Worm (Caenorhabditis elegans): ENCODE data around the gene K12H6.12.

The K12H6.12 gene

DNA sequence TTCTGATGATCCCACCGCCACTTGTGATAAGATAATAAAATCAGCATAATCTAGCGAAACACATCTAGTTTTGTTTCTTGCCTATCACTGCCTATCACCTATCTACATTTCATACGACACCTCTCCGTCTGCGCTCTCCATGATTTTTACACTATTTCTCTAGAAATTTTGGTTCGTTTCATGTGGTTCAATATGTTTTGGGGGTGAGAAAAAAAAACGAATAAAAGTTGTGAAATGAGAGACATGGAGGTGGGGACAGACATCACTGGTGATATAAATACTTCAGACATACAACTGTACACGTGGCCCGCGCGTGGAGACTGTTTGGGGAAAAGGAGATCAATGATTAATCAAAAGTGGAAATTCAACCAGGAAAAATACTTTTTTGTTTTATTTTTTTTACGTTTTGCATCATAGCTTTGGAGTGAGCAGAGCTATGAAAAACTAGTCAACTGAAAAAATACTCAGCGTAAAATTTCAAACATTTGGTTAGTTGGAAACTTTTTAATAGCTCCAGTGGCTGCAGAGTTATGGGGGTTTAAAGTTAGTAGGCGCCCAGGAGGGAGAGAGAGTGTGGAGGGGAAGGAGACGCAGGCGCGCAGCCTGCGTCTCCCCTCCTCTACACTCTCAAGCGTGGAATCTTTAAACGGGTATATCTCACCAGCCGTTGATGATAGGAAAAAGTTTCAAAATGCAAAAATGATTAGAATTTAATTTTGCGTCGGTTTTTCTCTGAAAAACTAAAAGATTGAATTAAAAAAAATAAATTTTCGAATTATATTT, 5.0 kb upstream of the K12H6.12 start (continued):
- TF ChIP-seq hif-1 (tag; optimal IDR thresholded peaks at IDR 0.05), result no peak
- TF ChIP-seq rbr-2 (tag; optimal IDR thresholded peaks at IDR 0.05), result no peak
- no peak for TF ChIP-seq nhr-237 (tag; optimal IDR thresholded peaks at IDR 0.05)
- no peak for TF ChIP-seq zip-2 (tag; optimal IDR thresholded peaks at IDR 0.05)
- TF ChIP-seq pha-4 (GFP tag; IDR thresholded peaks at IDR 0.05), result 0 out of 2 replicates have a peak, but pooled peaks have one; percentile 7
- TF ChIP-seq pha-4 (tag; optimal IDR thresholded peaks at IDR 0.05), result no peak
- TF ChIP-seq nhr-11 (tag; optimal IDR thresholded peaks at IDR 0.05), result no peak
- no peak for TF ChIP-seq daf-19 (GFP tag; conservative IDR thresholded peaks at IDR 0.05)
- TF ChIP-seq egl-27 (tag; optimal IDR thresholded peaks at IDR 0.05), result no peak
- TF ChIP-seq T26A8.4 (GFP tag; IDR thresholded peaks at IDR 0.05), result no peak
- TF ChIP-seq ceh-20 (GFP tag; IDR thresholded peaks at IDR 0.05), result no peak
- no peak for TF ChIP-seq F44E2.7 (GFP tag; IDR thresholded peaks at IDR 0.05)
- peak; percentile 40 for TF ChIP-seq nhr-102 (tag; optimal IDR thresholded peaks at IDR 0.05)
- TF ChIP-seq F49E8.2 (tag; optimal IDR thresholded peaks at IDR 0.05; ENCODE audit: borderline replicate concordance), result no peak
- TF ChIP-seq nhr-41 (GFP tag; IDR thresholded peaks at IDR 0.05), result no peak
- TF ChIP-seq mxl-2 (GFP tag; conservative IDR thresholded peaks at IDR 0.05), result peak; percentile 66; the same call in 1 of the 2 replicates
- no peak for TF ChIP-seq lir-3 (tag; optimal IDR thresholded peaks at IDR 0.05)
- TF ChIP-seq nhr-77 (tag; optimal IDR thresholded peaks at IDR 0.05), result no peak
- no peak for TF ChIP-seq zag-1 (tag; optimal IDR thresholded peaks at IDR 0.05)
- TF ChIP-seq lin-13 (GFP tag; optimal IDR thresholded peaks at IDR 0.05), result no peak
- TF ChIP-seq snpc-1.2 (GFP tag; IDR thresholded peaks at IDR 0.05), result no peak
- no peak for TF ChIP-seq Y75B8A.6 (GFP tag; IDR thresholded peaks at IDR 0.05)
- TF ChIP-seq lim-7 (GFP tag; IDR thresholded peaks at IDR 0.05), result no peak
- no peak for TF ChIP-seq T20F7.1 (GFP tag; optimal IDR thresholded peaks at IDR 0.05)
- TF ChIP-seq daf-12 (tag; optimal IDR thresholded peaks at IDR 0.05), result no peak
- no peak for TF ChIP-seq ZK546.5 (tag; optimal IDR thresholded peaks at IDR 0.05)
- no peak for TF ChIP-seq lin-1 (GFP tag; IDR thresholded peaks at IDR 0.05)
- no peak for TF ChIP-seq dpl-1 (GFP tag; optimal IDR thresholded peaks at IDR 0.05)
- TF ChIP-seq unc-62 (GFP tag; optimal IDR thresholded peaks at IDR 0.05 in 1 of 2), result peak in 1 of 2 experiments; percentile 70
- no peak for TF ChIP-seq unc-62 (tag; optimal IDR thresholded peaks at IDR 0.05)
- no peak for TF ChIP-seq hmg-1.1 (GFP tag; IDR thresholded peaks at IDR 0.05)
- TF ChIP-seq nhr-10 (tag; optimal IDR thresholded peaks at IDR 0.05), result no peak
- no peak for TF ChIP-seq aha-1 (tag)
- no peak for TF ChIP-seq mes-2 (tag; optimal IDR thresholded peaks at IDR 0.05; ENCODE audit: poor library complexity, severe bottlenecking)
- no peak for TF ChIP-seq nhr-111 (GFP tag; optimal IDR thresholded peaks at IDR 0.05)
- TF ChIP-seq madf-5 (GFP tag; IDR thresholded peaks at IDR 0.05), result no peak
- no peak for TF ChIP-seq zip-11 (GFP tag; IDR thresholded peaks at IDR 0.05)
- TF ChIP-seq R02D3.7 (tag; optimal IDR thresholded peaks at IDR 0.05), result no peak
- no peak for TF ChIP-seq ceh-82 (tag; optimal IDR thresholded peaks at IDR 0.05)
- no peak for TF ChIP-seq ama-1 (optimal IDR thresholded peaks at IDR 0.05)
- TF ChIP-seq spr-1 (tag; optimal IDR thresholded peaks at IDR 0.05), result no peak
- TF ChIP-seq nhr-48 (tag; optimal IDR thresholded peaks at IDR 0.05), result peak; percentile 70
- peak; percentile 70 for TF ChIP-seq mxl-3 (GFP tag; optimal IDR thresholded peaks at IDR 0.05)
- TF ChIP-seq Y48G9A.11 (GFP tag; IDR thresholded peaks at IDR 0.05), result no peak
- TF ChIP-seq madf-9 (GFP tag; conservative IDR thresholded peaks at IDR 0.05), result no peak
- TF ChIP-seq tra-1 (GFP tag; IDR thresholded peaks at IDR 0.05), result no peak
- TF ChIP-seq D1046.2 (GFP tag; IDR thresholded peaks at IDR 0.05), result no peak
- TF ChIP-seq ZK337.2 (GFP tag; IDR thresholded peaks at IDR 0.05), result no peak
- TF ChIP-seq arid-1 (GFP tag; conservative IDR thresholded peaks at IDR 0.05), result no peak
- peak; percentile 3 for TF ChIP-seq cey-2 (tag; optimal IDR thresholded peaks at IDR 0.05; ENCODE audit: borderline replicate concordance, insufficient read depth)
- no peak for TF ChIP-seq mdt-29 (GFP tag; IDR thresholded peaks at IDR 0.05)
